Worm (Caenorhabditis elegans) whole organism, L3 larva: ENCODE measurements around the gene mdt-8.

Source experiments
- aly-2 ChIP-seq: fragments of 150-350 bp; optimal IDR thresholded peaks from 2 replicates; lab custom pipeline; 2014; ENCODE audit warnings: missing biosample characterization, missing genetic modification characterization
- ama-1 ChIP-seq: fragments of 150-350 bp; optimal IDR thresholded peaks from 2 replicates; lab custom pipeline; 2018
- ceh-16 ChIP-seq: sonication (generic microtip); optimal IDR thresholded peaks from 2 replicates; lab custom pipeline; 2017; ENCODE audit warnings: missing biosample characterization, missing genetic modification characterization
- ceh-28 ChIP-seq: fragments of 150-350 bp; optimal IDR thresholded peaks from 2 replicates; lab custom pipeline; 2014; ENCODE audit warnings: missing biosample characterization, missing genetic modification reagents, missing genetic modification characterization
- ceh-9 ChIP-seq: sonication (generic microtip); optimal IDR thresholded peaks from 2 replicates; lab custom pipeline; 2018; ENCODE audit warnings: missing biosample characterization, missing genetic modification characterization
- daf-12 ChIP-seq: fragments of 150-350 bp; optimal IDR thresholded peaks from 2 replicates; lab custom pipeline; 2014; ENCODE audit warnings: missing biosample characterization, missing genetic modification reagents, missing genetic modification characterization
- egl-27 ChIP-seq: sonication (generic microtip); optimal IDR thresholded peaks from 4 replicates; lab custom pipeline; 2017; ENCODE audit warnings: missing biosample characterization, missing genetic modification reagents, missing genetic modification characterization
- egl-5 ChIP-seq: fragments of 150-350 bp; optimal IDR thresholded peaks from 2 replicates; lab custom pipeline; 2017; ENCODE audit warnings: missing biosample characterization, missing genetic modification reagents, missing genetic modification characterization, inconsistent platforms
- elt-1 ChIP-seq: fragments of 150-350 bp; optimal IDR thresholded peaks from 2 replicates; lab custom pipeline; 2014; ENCODE audit warnings: missing biosample characterization, missing genetic modification characterization
- elt-3 ChIP-seq, 3 experiments: fragments of 150-350 bp in 1 of 3; sonication (generic microtip) in 2 of 3; optimal IDR thresholded peaks; 2 replicates in 2 of 3; 4 replicates in 1 of 3; lab custom pipeline; 2014 to 2017; ENCODE audit warnings: missing biosample characterization in 3 of 3, missing genetic modification characterization in 3 of 3
- eor-1 ChIP-seq, 2 experiments: fragments of 150-350 bp; optimal IDR thresholded peaks; 2 replicates each; lab custom pipeline; 2014 to 2018; ENCODE audit warnings: missing biosample characterization in 2 of 2, missing genetic modification characterization in 2 of 2
- fkh-10 ChIP-seq: sonication (generic microtip); optimal IDR thresholded peaks from 2 replicates; lab custom pipeline; 2017; ENCODE audit warnings: missing biosample characterization, missing genetic modification reagents, missing genetic modification characterization
- fos-1 ChIP-seq: fragments of 150-350 bp; optimal IDR thresholded peaks from 2 replicates; lab custom pipeline; 2014; ENCODE audit warnings: missing biosample characterization, missing genetic modification characterization
- hmg-11 ChIP-seq: sonication (generic microtip); optimal IDR thresholded peaks from 2 replicates; lab custom pipeline; 2016; ENCODE audit warnings: missing genetic modification characterization, missing compliant biosample characterization
- jun-1 ChIP-seq: fragments of 150-350 bp; optimal IDR thresholded peaks from 2 replicates; lab custom pipeline; 2014; ENCODE audit warnings: missing biosample characterization, missing genetic modification reagents, missing genetic modification characterization
- lsy-12 ChIP-seq: sonication (generic microtip); optimal IDR thresholded peaks from 2 replicates; lab custom pipeline; 2016; ENCODE audit warnings: mild to moderate bottlenecking, missing genetic modification characterization, missing compliant biosample characterization
- mml-1 ChIP-seq: fragments of 150-350 bp; sonication (generic microtip); optimal IDR thresholded peaks from 3 replicates; lab custom pipeline; 2014; ENCODE audit warnings: missing biosample characterization, missing genetic modification characterization
- nfya-1 ChIP-seq: sonication (generic microtip); optimal IDR thresholded peaks from 2 replicates; lab custom pipeline; 2017; ENCODE audit warnings: missing genetic modification characterization, mild to moderate bottlenecking, missing compliant biosample characterization, antibody characterized with exemption, moderate library complexity; ENCODE audit not compliant: insufficient read depth
- nhr-11 ChIP-seq: fragments of 150-350 bp; optimal IDR thresholded peaks from 2 replicates; lab custom pipeline; 2014; ENCODE audit warnings: missing biosample characterization, missing genetic modification characterization
- nhr-12 ChIP-seq: fragments of 150-350 bp; optimal IDR thresholded peaks from 2 replicates; lab custom pipeline; 2014; ENCODE audit warnings: missing biosample characterization, missing genetic modification characterization
- nhr-23 ChIP-seq: fragments of 150-350 bp; optimal IDR thresholded peaks from 2 replicates; lab custom pipeline; 2014; ENCODE audit warnings: missing biosample characterization, missing genetic modification reagents, missing genetic modification characterization
- nhr-25 ChIP-seq: sonication (generic microtip); optimal IDR thresholded peaks from 2 replicates; lab custom pipeline; 2017; ENCODE audit warnings: missing biosample characterization, missing genetic modification characterization
- nhr-28 ChIP-seq: fragments of 150-350 bp; optimal IDR thresholded peaks from 2 replicates; lab custom pipeline; 2014; ENCODE audit warnings: missing biosample characterization, missing genetic modification characterization
- nhr-43 ChIP-seq: sonication (generic microtip); optimal IDR thresholded peaks from 2 replicates; lab custom pipeline; 2016; ENCODE audit warnings: mild to moderate bottlenecking, missing genetic modification characterization, missing compliant biosample characterization; ENCODE audit not compliant: poor library complexity, severe bottlenecking
- pha-4 ChIP-seq: fragments of 150-350 bp; optimal IDR thresholded peaks from 2 replicates; lab custom pipeline; 2014; ENCODE audit warnings: missing biosample characterization, missing genetic modification reagents, missing genetic modification characterization
- pqm-1 ChIP-seq: fragments of 150-350 bp; optimal IDR thresholded peaks from 2 replicates; lab custom pipeline; 2017; ENCODE audit warnings: missing biosample characterization, missing genetic modification characterization, inconsistent platforms
- skn-1 ChIP-seq: fragments of 150-350 bp; optimal IDR thresholded peaks from 2 replicates; lab custom pipeline; 2014; ENCODE audit warnings: missing biosample characterization, missing genetic modification characterization
- unc-39 ChIP-seq: sonication (generic microtip); optimal IDR thresholded peaks from 4 replicates; lab custom pipeline; 2017; ENCODE audit warnings: missing biosample characterization, missing genetic modification characterization
- unc-62 ChIP-seq: fragments of 150-350 bp; sonication (generic microtip); optimal IDR thresholded peaks from 4 replicates; lab custom pipeline; 2014; ENCODE audit warnings: missing biosample characterization, missing genetic modification reagents, missing genetic modification characterization
- zag-1 ChIP-seq: fragments of 150-350 bp; optimal IDR thresholded peaks from 2 replicates; lab custom pipeline; 2014; ENCODE audit warnings: missing biosample characterization, missing genetic modification characterization

mdt-8 gene

DNA sequence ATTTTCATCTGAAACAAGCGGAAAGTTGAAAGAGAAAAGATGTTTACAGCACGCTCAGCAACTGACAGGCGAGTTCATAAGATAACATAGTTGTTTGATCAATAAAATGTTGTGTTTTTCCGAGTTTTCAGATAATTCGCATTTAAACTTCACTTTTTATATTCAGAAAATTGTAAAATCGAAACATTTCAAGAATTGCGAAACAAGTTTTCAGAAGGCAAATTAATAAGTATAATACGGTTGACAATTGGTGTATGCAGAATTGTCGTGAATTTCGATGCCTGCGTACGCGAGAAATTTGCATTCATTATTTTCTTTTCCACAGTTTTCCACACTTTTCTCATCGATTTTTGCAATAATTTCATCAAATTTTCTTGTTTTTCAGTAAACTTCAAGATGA lies 38.3 kb downstream of the mdt-8 start, which contains the start of the genes ooc-3 and B0334.4:
Gene ooc-3 (minus strand): TSS at position 15 of the 400 bp plus-strand sequence.
Gene B0334.4 (plus strand): TSS at position 386 of the 400 bp plus-strand sequence.
- TF ChIP-seq egl-5, result peak; percentile 11
- TF ChIP-seq lsy-12 (tag; lab: Kevin White, UChicago), result no peak
- no peak for TF ChIP-seq daf-12 (tag; lab: Kevin White, UChicago)
- peak; percentile 70 for TF ChIP-seq pha-4 (tag; lab: Kevin White, UChicago)
- peak; percentile 56 for TF ChIP-seq skn-1 (tag; lab: Kevin White, UChicago)
- TF ChIP-seq nfya-1 (tag; lab: Kevin White, UChicago), result peak; percentile 72

DNA sequence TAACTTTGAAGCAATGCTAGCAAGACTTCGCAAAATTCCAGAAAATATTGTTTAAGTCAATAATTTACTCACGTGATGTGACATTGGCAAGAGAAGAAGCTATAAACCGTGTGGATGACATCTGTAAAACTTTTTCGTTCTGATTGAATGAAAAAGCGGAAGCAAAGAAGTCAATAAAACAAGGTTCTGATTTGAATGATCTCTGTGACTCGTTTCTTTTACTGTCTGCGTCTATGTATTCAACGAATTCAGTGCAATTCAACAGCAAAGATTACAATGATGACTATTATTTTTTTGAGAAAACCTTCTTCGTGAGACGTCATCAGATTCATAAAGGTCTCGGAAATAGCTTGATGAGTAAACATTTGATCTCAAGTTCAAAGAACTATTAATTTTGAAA lies 40.8 kb downstream of the mdt-8 start, which contains the start of gene hacl-1:
Gene hacl-1 (minus strand): TSS at position 121 of the 400 bp plus-strand sequence.
- peak; percentile 4 for TF ChIP-seq jun-1
- no peak for TF ChIP-seq skn-1 (tag; lab: Kevin White, UChicago)
- no peak for TF ChIP-seq mml-1 (tag; lab: Kevin White, UChicago)
- TF ChIP-seq aly-2, result no peak
- TF ChIP-seq ceh-16 (tag; lab: Kevin White, UChicago), result no peak
- TF ChIP-seq pqm-1 (tag; lab: Kevin White, UChicago), result peak; percentile 62
- TF ChIP-seq lsy-12 (tag; lab: Kevin White, UChicago), result peak; percentile 7
- no peak for TF ChIP-seq hmg-11 (tag; lab: Kevin White, UChicago)
- peak; percentile 87 for TF ChIP-seq nhr-25 (tag; lab: Kevin White, UChicago)
- TF ChIP-seq ceh-9 (tag; lab: Kevin White, UChicago), result no peak
- TF ChIP-seq nhr-23 (tag; lab: Kevin White, UChicago), result peak; percentile 38
- peak; percentile 9 for TF ChIP-seq ceh-28 (tag; lab: Kevin White, UChicago)
- TF ChIP-seq eor-1 (tag; optimal IDR thresholded peaks at IDR 0.05; lab: Kevin White, UChicago), result no peak
- no peak for TF ChIP-seq elt-1 (tag; lab: Kevin White, UChicago)
- TF ChIP-seq nhr-43, result no peak
- peak; percentile 1 for TF ChIP-seq nfya-1 (tag; lab: Kevin White, UChicago)
- TF ChIP-seq nhr-11 (tag; lab: Kevin White, UChicago), result no peak
- TF ChIP-seq fos-1, result no peak
- TF ChIP-seq egl-27 (tag; lab: Kevin White, UChicago), result no peak

DNA sequence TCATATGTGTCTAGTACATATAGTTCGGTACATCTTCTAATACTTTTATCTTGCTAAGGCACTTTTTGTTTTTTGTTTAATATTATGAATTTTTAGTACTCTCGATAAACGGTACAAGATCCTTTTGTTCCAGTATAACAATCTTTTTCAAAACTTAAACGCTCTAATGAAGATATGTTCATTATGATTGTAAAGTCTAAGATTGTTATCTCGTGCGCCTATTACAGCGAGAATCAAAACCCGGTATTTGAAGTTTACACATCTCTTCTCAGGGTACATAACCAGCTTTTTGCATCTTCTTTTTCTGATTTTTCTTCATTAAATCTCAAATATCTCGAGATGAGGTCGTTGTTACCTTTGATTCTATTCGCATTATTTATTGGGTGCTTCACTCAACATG lies 45.6 kb downstream of the mdt-8 start, which contains the start of gene B0334.13:
Gene B0334.13 (plus strand): TSS at position 301 of the 400 bp plus-strand sequence.
- TF ChIP-seq fkh-10 (GFP tag; lab: Kevin White, UChicago) (no peak), nhr-12 (tag; lab: Kevin White, UChicago) (no peak), nhr-25 (tag; lab: Kevin White, UChicago) (peak; percentile 43), nhr-28 (tag; lab: Kevin White, UChicago) (no peak), elt-1 (tag; lab: Kevin White, UChicago) (peak; percentile 13)

DNA sequence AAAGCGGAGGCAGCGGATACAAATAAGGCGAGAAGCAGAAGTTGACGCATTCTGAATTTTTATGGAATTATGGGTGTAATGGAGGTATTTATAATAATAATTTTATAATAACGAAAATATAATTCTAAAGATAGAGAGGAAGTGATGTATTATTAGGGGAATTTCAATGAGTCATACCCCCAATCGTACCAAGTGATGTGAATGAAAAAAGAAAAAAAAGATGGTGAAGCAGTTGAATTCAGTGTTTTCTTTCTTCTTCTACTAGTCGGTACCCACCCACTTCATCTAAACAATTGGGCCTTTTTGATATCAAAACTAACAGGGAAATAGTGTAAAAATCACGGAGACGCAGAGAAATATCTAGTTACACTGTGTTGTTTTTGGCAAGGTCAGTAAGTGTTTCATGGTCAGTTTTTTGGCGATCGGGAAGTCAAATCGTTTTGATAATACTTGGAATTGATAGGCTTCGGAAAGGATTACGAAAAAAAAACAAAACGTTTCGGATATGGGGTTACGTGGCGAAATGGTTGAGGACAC lies 46.9 kb downstream of the mdt-8 start, which contains the start of gene ttr-18:
Gene ttr-18 (minus strand): TSS at position 51 of the 537 bp plus-strand sequence.
- TF ChIP-seq ceh-9 (tag; lab: Kevin White, UChicago) (no peak), nhr-23 (tag; lab: Kevin White, UChicago) (peak; percentile 4), fkh-10 (GFP tag; lab: Kevin White, UChicago) (no peak), elt-3 (tag; optimal IDR thresholded peaks at IDR 0.05; lab: Kevin White, UChicago) (no peak), nhr-25 (tag; lab: Kevin White, UChicago) (peak; percentile 37), eor-1 (tag; optimal IDR thresholded peaks at IDR 0.05; lab: Kevin White, UChicago) (no peak), unc-39 (tag; lab: Kevin White, UChicago) (no peak), hmg-11 (tag; lab: Kevin White, UChicago) (no peak), unc-62 (GFP tag; lab: Kevin White, UChicago) (no peak), lsy-12 (tag; lab: Kevin White, UChicago) (no peak), nfya-1 (tag; lab: Kevin White, UChicago) (no peak), skn-1 (tag; lab: Kevin White, UChicago) (no peak), egl-5 (no peak), egl-27 (tag; lab: Kevin White, UChicago) (peak; percentile 12), zag-1 (tag; lab: Kevin White, UChicago) (no peak), fos-1 (no peak)

DNA sequence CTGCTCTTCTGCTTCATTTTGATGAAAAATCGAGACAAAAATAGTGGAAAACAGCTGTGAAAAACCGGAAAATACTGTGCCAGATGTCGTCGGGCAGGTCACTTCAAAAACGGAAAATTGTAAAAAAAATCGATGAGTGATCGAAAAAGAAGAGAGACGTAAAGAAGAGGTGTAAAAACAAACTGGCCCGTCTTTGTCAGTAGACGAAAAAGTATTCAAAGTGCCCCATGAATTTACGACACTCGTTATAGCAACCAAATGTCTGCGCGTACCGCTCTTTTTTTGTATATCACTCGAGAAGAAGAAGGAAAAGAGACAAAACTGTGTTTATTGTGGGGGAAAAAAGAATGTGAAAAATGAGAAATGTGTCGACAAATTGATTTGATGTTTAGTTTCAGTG lies 48.4 kb downstream of the mdt-8 start, which contains the start of gene twk-5:
Gene twk-5 (minus strand): TSS at position 101 of the 400 bp plus-strand sequence.
- no peak for TF ChIP-seq egl-27 (tag; lab: Kevin White, UChicago)
- TF ChIP-seq ama-1, result peak; percentile 39
